Fruit fly (Drosophila melanogaster) whole organism, embryonic: ENCODE results near the gene grass.

ENCODE experiments used
- Asciz ChIP-seq: fragments of 200-800 bp; sonication (Bioruptor generic); optimal IDR thresholded peaks from 2 replicates; lab custom pipeline; 2017; ENCODE audit warnings: missing biosample characterization, mild to moderate bottlenecking, missing genetic modification characterization, missing genetic modification reagents
- B-H2 ChIP-seq: fragments of 200-800 bp; sonication (Bioruptor generic); optimal IDR thresholded peaks from 2 replicates; lab custom pipeline; 2018; ENCODE audit warnings: missing biosample characterization, mild to moderate bottlenecking, missing genetic modification characterization
- BEAF-32 ChIP-seq: fragments of 200-800 bp; sonication (Bioruptor generic); optimal IDR thresholded peaks from 3 replicates; lab custom pipeline; 2017; ENCODE audit warnings: missing biosample characterization, missing genetic modification characterization, mild to moderate bottlenecking, moderate library complexity, missing genetic modification reagents
- Blimp-1 ChIP-seq: fragments of 200-800 bp; sonication (Bioruptor generic); optimal IDR thresholded peaks from 3 replicates; lab custom pipeline; 2018; ENCODE audit warnings: missing biosample characterization, missing genetic modification characterization, mild to moderate bottlenecking, moderate library complexity, missing genetic modification reagents
- CG10267 ChIP-seq: fragments of 200-800 bp; sonication (Bioruptor generic); optimal IDR thresholded peaks from 2 replicates; lab custom pipeline; 2018; ENCODE audit warnings: missing biosample characterization, mild to moderate bottlenecking, missing genetic modification characterization, moderate library complexity
- CG11723 ChIP-seq: fragments of 200-800 bp; sonication (Bioruptor generic); optimal IDR thresholded peaks from 2 replicates; lab custom pipeline; 2017; ENCODE audit warnings: missing biosample characterization, mild to moderate bottlenecking, missing genetic modification characterization
- CG14860 ChIP-seq: fragments of 200-800 bp; sonication (Bioruptor generic); IDR thresholded peaks from 3 replicates; pipeline ENCODE4 v1.3.6; 2022; ENCODE audit warnings: missing biosample characterization, missing genetic modification characterization; ENCODE audit not compliant: partially characterized antibody
- CG16813 ChIP-seq: fragments of 200-800 bp; sonication (Bioruptor generic); IDR thresholded peaks from 3 replicates; pipeline ENCODE4 v1.3.6; 2022; ENCODE audit warnings: missing biosample characterization, missing genetic modification characterization; ENCODE audit not compliant: partially characterized antibody
- CG2202 ChIP-seq: fragments of 200-800 bp; sonication (Bioruptor generic); optimal IDR thresholded peaks from 2 replicates; lab custom pipeline; 2018; ENCODE audit warnings: missing biosample characterization, mild to moderate bottlenecking, missing genetic modification characterization
- CG3726 ChIP-seq: fragments of 200-800 bp; sonication (Bioruptor generic); IDR thresholded peaks from 3 replicates; pipeline ENCODE4, ENCODE4 v1.3.6; 2022; ENCODE audit warnings: missing biosample characterization, missing genetic modification characterization
- CG3995 ChIP-seq: fragments of 200-800 bp; sonication (Bioruptor generic); optimal IDR thresholded peaks from 3 replicates; lab custom pipeline; 2016; ENCODE audit warnings: missing biosample characterization, missing genetic modification characterization
- CG4617 ChIP-seq: fragments of 200-800 bp; sonication (Bioruptor generic); optimal IDR thresholded peaks from 3 replicates; lab custom pipeline; 2016; ENCODE audit warnings: missing biosample characterization, missing genetic modification characterization, borderline replicate concordance
- CG6254 ChIP-seq: fragments of 200-800 bp; sonication (Bioruptor generic); optimal IDR thresholded peaks from 3 replicates; lab custom pipeline; 2017; ENCODE audit warnings: mild to moderate bottlenecking, missing biosample characterization, missing genetic modification reagents, missing genetic modification characterization
- CG6791 ChIP-seq: fragments of 200-800 bp; sonication (Bioruptor generic); IDR thresholded peaks from 3 replicates; pipeline ENCODE4 v1.3.6; 2022; ENCODE audit warnings: missing biosample characterization, missing genetic modification characterization; ENCODE audit not compliant: partially characterized antibody
- CG7271 ChIP-seq: fragments of 200-800 bp; sonication (Bioruptor generic); optimal IDR thresholded peaks from 2 replicates; lab custom pipeline; 2018; ENCODE audit warnings: missing biosample characterization, mild to moderate bottlenecking, missing genetic modification characterization, moderate library complexity
- CG8281 ChIP-seq: fragments of 200-800 bp; sonication (Bioruptor generic); optimal IDR thresholded peaks from 2 replicates; lab custom pipeline; 2018; ENCODE audit warnings: missing biosample characterization, mild to moderate bottlenecking, missing genetic modification characterization, moderate library complexity
- CG9797 ChIP-seq: fragments of 200-800 bp; sonication (Bioruptor generic); optimal IDR thresholded peaks from 3 replicates; lab custom pipeline; 2018; ENCODE audit warnings: missing biosample characterization, mild to moderate bottlenecking, missing genetic modification characterization
- CG9876 ChIP-seq: fragments of 200-800 bp; sonication (Bioruptor generic); optimal IDR thresholded peaks from 2 replicates; lab custom pipeline; 2016; ENCODE audit warnings: missing biosample characterization, missing genetic modification characterization
- CTCF ChIP-seq: fragments of 200-800 bp; sonication (Bioruptor generic); optimal IDR thresholded peaks from 2 replicates; lab custom pipeline; 2017; ENCODE audit warnings: missing biosample characterization, mild to moderate bottlenecking, missing genetic modification characterization, moderate library complexity
- D19A ChIP-seq: fragments of 200-800 bp; optimal IDR thresholded peaks from 3 replicates; lab custom pipeline; 2019; ENCODE audit warnings: missing biosample characterization, mild to moderate bottlenecking, missing genetic modification characterization, moderate library complexity
- Dip2 ChIP-seq: fragments of 200-800 bp; sonication (Bioruptor generic); IDR thresholded peaks from 2 replicates; pipeline ENCODE4 v1.3.6; 2022; ENCODE audit warnings: missing biosample characterization, missing genetic modification characterization
- Doc3 ChIP-seq: fragments of 200-800 bp; sonication (Bioruptor generic); IDR thresholded peaks from 3 replicates; pipeline ENCODE4 v1.3.6; 2022; ENCODE audit warnings: missing biosample characterization, missing genetic modification characterization; ENCODE audit not compliant: partially characterized antibody
- HLH4C ChIP-seq: fragments of 200-800 bp; sonication (Bioruptor generic); IDR thresholded peaks from 3 replicates; pipeline ENCODE4 v1.3.6; 2022; ENCODE audit warnings: missing biosample characterization, missing genetic modification characterization; ENCODE audit not compliant: partially characterized antibody
- Hr78 ChIP-seq, 2 experiments: fragments of 200-800 bp in 1 of 2; fragments of >200 bp in 1 of 2; sonication (Bioruptor generic) in 1 of 2; optimal IDR thresholded peaks; 2 replicates each; lab custom pipeline; 2017 to 2019; ENCODE audit warnings: missing biosample characterization in 2 of 2, missing genetic modification characterization in 2 of 2, mild to moderate bottlenecking in 1 of 2, moderate library complexity in 1 of 2
- Lhr ChIP-seq: fragments of 200-800 bp; sonication (Bioruptor generic); optimal IDR thresholded peaks from 3 replicates; lab custom pipeline; 2017; ENCODE audit warnings: mild to moderate bottlenecking, missing biosample characterization, missing genetic modification reagents, missing genetic modification characterization
- Med ChIP-seq: fragments of 200-800 bp; sonication (Bioruptor generic); peaks from one replicate; lab custom pipeline; 2016; ENCODE audit warnings: missing biosample characterization, missing genetic modification characterization, mild to moderate bottlenecking, inconsistent platforms, moderate library complexity
- Opbp ChIP-seq: fragments of 200-800 bp; sonication (Bioruptor generic); IDR thresholded peaks from 3 replicates; pipeline ENCODE4 v1.3.6; 2022; ENCODE audit warnings: missing biosample characterization, missing genetic modification characterization; ENCODE audit not compliant: partially characterized antibody
- Rfx ChIP-seq: fragments of 200-800 bp; sonication (Bioruptor generic); IDR thresholded peaks from 2 replicates; pipeline ENCODE4 v1.3.6; 2022; ENCODE audit warnings: missing biosample characterization, missing genetic modification characterization
- Sry-δ ChIP-seq: fragments of 200-800 bp; sonication (Bioruptor generic); optimal IDR thresholded peaks from 2 replicates; lab custom pipeline; 2016; ENCODE audit warnings: missing biosample characterization, missing genetic modification characterization
- amos ChIP-seq: fragments of 200-800 bp; sonication (Bioruptor generic); IDR thresholded peaks from 2 replicates; pipeline ENCODE4 v1.3.6; 2022; ENCODE audit warnings: missing biosample characterization, missing genetic modification characterization; ENCODE audit not compliant: partially characterized antibody
- ato ChIP-seq: fragments of 200-800 bp; sonication (Bioruptor generic); IDR thresholded peaks from 2 replicates; pipeline ENCODE4 v1.3.6; 2022; ENCODE audit warnings: missing biosample characterization, missing genetic modification characterization; ENCODE audit not compliant: partially characterized antibody
- chif ChIP-seq, 2 experiments: fragments of 200-800 bp; sonication (Bioruptor generic); optimal IDR thresholded peaks; 3 replicates each; lab custom pipeline; 2016; ENCODE audit warnings: missing biosample characterization in 2 of 2, missing genetic modification characterization in 2 of 2
- chinmo ChIP-seq: fragments of 200-800 bp; sonication (Bioruptor generic); IDR thresholded peaks from 4 replicates; pipeline ENCODE4 v1.3.6; 2022; ENCODE audit warnings: missing biosample characterization, missing genetic modification characterization; ENCODE audit not compliant: partially characterized antibody
- danr ChIP-seq: fragments of 200-800 bp; sonication (Bioruptor generic); IDR thresholded peaks from 2 replicates; pipeline ENCODE4 v1.3.6; 2022; ENCODE audit warnings: missing biosample characterization, missing genetic modification characterization
- dati ChIP-seq: fragments of 200-800 bp; sonication (Bioruptor generic); IDR thresholded peaks from 2 replicates; pipeline ENCODE4 v1.3.6; 2022; ENCODE audit warnings: missing biosample characterization, missing genetic modification characterization
- ftz-f1 ChIP-seq: fragments of 200-800 bp; sonication (Bioruptor generic); optimal IDR thresholded peaks from 2 replicates; lab custom pipeline; 2016; ENCODE audit warnings: missing biosample characterization, missing genetic modification characterization
- gfzf ChIP-seq: fragments of 200-800 bp; sonication (Bioruptor generic); optimal IDR thresholded peaks from 2 replicates; lab custom pipeline; 2016; ENCODE audit warnings: missing biosample characterization, mild to moderate bottlenecking, missing genetic modification characterization, moderate library complexity
- hbn ChIP-seq: fragments of 200-800 bp; sonication (Bioruptor generic); IDR thresholded peaks from 2 replicates; pipeline ENCODE4 v1.3.6; 2022; ENCODE audit warnings: missing biosample characterization, missing genetic modification characterization; ENCODE audit not compliant: partially characterized antibody
- ken ChIP-seq: fragments of 200-800 bp; sonication (Bioruptor generic); IDR thresholded peaks from 3 replicates; pipeline ENCODE4 v1.3.6; 2022; ENCODE audit warnings: missing biosample characterization, missing genetic modification characterization
- pan ChIP-seq, 4 experiments: fragments of >200 bp in 3 of 4; fragments of 200-800 bp in 1 of 4; sonication (Bioruptor generic) in 1 of 4; optimal IDR thresholded peaks in 3 of 4; IDR thresholded peaks in 1 of 4; 2 replicates each; pipeline versions ENCODE4 v1.3.6 to Lab custom; 2017 to 2022; ENCODE audit warnings: missing biosample characterization in 2 of 4, missing genetic modification characterization in 2 of 4, mixed read lengths in 1 of 4
- sna ChIP-seq: fragments of 200-800 bp; sonication (Bioruptor generic); IDR thresholded peaks from 2 replicates; pipeline ENCODE4 v1.3.6; 2022; ENCODE audit warnings: missing biosample characterization, missing genetic modification characterization; ENCODE audit not compliant: partially characterized antibody
- so ChIP-seq: fragments of 200-800 bp; sonication (Bioruptor generic); IDR thresholded peaks from 3 replicates; pipeline ENCODE4 v1.3.6; 2022; ENCODE audit warnings: missing biosample characterization, missing genetic modification characterization
- ssp ChIP-seq: fragments of 200-800 bp; sonication (Bioruptor generic); IDR thresholded peaks from 2 replicates; pipeline ENCODE4 v1.3.6; 2022; ENCODE audit warnings: missing biosample characterization, missing genetic modification characterization
- trh ChIP-seq: fragments of 200-800 bp; sonication (Bioruptor generic); optimal IDR thresholded peaks from 2 replicates; lab custom pipeline; 2016; ENCODE audit warnings: missing biosample characterization, missing genetic modification characterization
- vnd ChIP-seq: fragments of 200-800 bp; sonication (Bioruptor generic); IDR thresholded peaks from 3 replicates; pipeline ENCODE4 v1.3.6; 2022; ENCODE audit warnings: missing biosample characterization, missing genetic modification characterization; ENCODE audit not compliant: partially characterized antibody

Gene grass

dm6 chr3R:27111784-27112602 lies 45.8 kb upstream of the grass start, which contains the start of the genes gb and CG5815 (continued):
- TF ChIP-seq CG10267 = peak; percentile 82
- peak; percentile 79; the same call in 2 of the 3 replicates for TF ChIP-seq so (GFP tag; lab: Robert Waterston, UW)
- peak; percentile 23 for TF ChIP-seq CG9876 (GFP tag; lab: Kevin White, UChicago)
- peak; percentile 74 for TF ChIP-seq danr (GFP tag; lab: Robert Waterston, UW)
- TF ChIP-seq chif (GFP tag; optimal IDR thresholded peaks at IDR 0.05; lab: Kevin White, UChicago) = peak; percentile 78 to 84
- TF ChIP-seq Asciz (GFP tag; lab: Kevin White, UChicago) = peak; percentile 70
- peak; percentile 66 for TF ChIP-seq CG8281 (tag; lab: Kevin White, UChicago)
- TF ChIP-seq ken (GFP tag; lab: Robert Waterston, UW) = peak; percentile 91
- peak; percentile 83 for TF ChIP-seq Blimp-1 (GFP tag; lab: Kevin White, UChicago)
- TF ChIP-seq Rfx (GFP tag; lab: Robert Waterston, UW) = peak; percentile 96
- peak; percentile 17 for TF ChIP-seq CTCF
- TF ChIP-seq B-H2 = peak; percentile 90
- no peak; the same call in 1 of the 2 replicates for TF ChIP-seq dati (GFP tag; lab: Robert Waterston, UW)
- TF ChIP-seq CG6254 = peak; percentile 92
- TF ChIP-seq Lhr (GFP tag; lab: Kevin White, UChicago) = peak; percentile 95
- no peak for TF ChIP-seq pan (optimal IDR thresholded peaks at IDR 0.05; lab: Kevin White, UChicago)
- TF ChIP-seq pan (GFP tag; optimal IDR thresholded peaks at IDR 0.05 in 1 of 2, IDR thresholded peaks at IDR 0.05 in 1 of 2) = peak in 1 of 2 experiments; percentile 90
- peak; percentile 78 for TF ChIP-seq trh (GFP tag; lab: Kevin White, UChicago)
- peak; percentile 79 for TF ChIP-seq CG2202 (tag; lab: Kevin White, UChicago)
- no peak; the same call in 1 of the 2 replicates for TF ChIP-seq Dip2 (GFP tag; lab: Robert Waterston, UW)
- TF ChIP-seq CG11723 = no peak
- TF ChIP-seq CG9797 (GFP tag; lab: Kevin White, UChicago) = peak; percentile 83
- TF ChIP-seq ssp = peak; percentile 83
- peak; percentile 97 for TF ChIP-seq HLH4C (GFP tag; lab: Robert Waterston, UW)
- peak; percentile 79 for TF ChIP-seq D19A (tag; lab: Kevin White, UChicago)
- peak; percentile 98 for TF ChIP-seq Doc3 (GFP tag; lab: Robert Waterston, UW)
- TF ChIP-seq, all 482 proteins: peak for 420

dm6 chr3R:27116465-27117092 lies 41.2 kb upstream of the grass start, which contains the start of the genes CG6066 and CG5880:
CG6066 (minus strand) TSS chr3R:27116707.
CG5880 (plus strand) TSS chr3R:27116745.
- TF ChIP-seq CG7271 (no peak), CG4617 (GFP tag; lab: Kevin White, UChicago) (peak; percentile 67), CG3995 (GFP tag; lab: Kevin White, UChicago) (peak; percentile 22), sna (peak; percentile 76), CG9797 (GFP tag; lab: Kevin White, UChicago) (peak; percentile 80), BEAF-32 (GFP tag; lab: Kevin White, UChicago) (peak; percentile 83), hbn (peak; percentile 73), Sry-δ (GFP tag; lab: Kevin White, UChicago) (peak; percentile 84), Opbp (GFP tag; lab: Robert Waterston, UW) (peak; percentile 85), ftz-f1 (GFP tag; lab: Kevin White, UChicago) (peak; percentile 81), ato (GFP tag; lab: Robert Waterston, UW) (peak; percentile 83), Med (GFP tag; lab: Kevin White, UChicago) (peak; percentile 65), Hr78 (GFP tag; optimal IDR thresholded peaks at IDR 0.05; lab: Kevin White, UChicago) (peak in 1 of 2 experiments; percentile 21), vnd (GFP tag; lab: Robert Waterston, UW) (peak; percentile 68), CG16813 (peak; percentile 82), amos (GFP tag; lab: Robert Waterston, UW) (peak; percentile 85), CG14860 (GFP tag; lab: Robert Waterston, UW) (peak; percentile 72), CG6791 (peak; percentile 83), chinmo (GFP tag; lab: Robert Waterston, UW) (peak; percentile 79; the same call in 1 of the 4 replicates), gfzf (GFP tag; lab: Kevin White, UChicago) (peak; percentile 47), CG3726 (GFP tag; lab: Robert Waterston, UW) (no peak)
